Worm (Caenorhabditis elegans) whole organism, L4 larva: ENCODE data around the gene C25H3.14.
A peak's percentile ranks its signal among the peaks of the same experiment; 100 is the strongest.

Source experiments
- F26F4.8 ChIP-seq: fragments of 200-800 bp; sonication (Bioruptor generic); conservative IDR thresholded peaks from 2 replicates; pipeline ENCODE4 v1.3.6; 2022; ENCODE audit warnings: missing genetic modification characterization, missing compliant biosample characterization
- F49E8.2 ChIP-seq: sonication (generic microtip); optimal IDR thresholded peaks from 2 replicates; lab custom pipeline; 2016; ENCODE audit warnings: missing compliant biosample characterization, mild to moderate bottlenecking, missing genetic modification characterization, borderline replicate concordance
- T20F7.1 ChIP-seq: fragments of 200-800 bp; sonication (Bioruptor generic); optimal IDR thresholded peaks from 2 replicates; lab custom pipeline; 2018; ENCODE audit warnings: mild to moderate bottlenecking, missing genetic modification characterization, missing compliant biosample characterization
- T26A8.4 ChIP-seq: fragments of 200-800 bp; sonication (Bioruptor generic); IDR thresholded peaks from 2 replicates; pipeline ENCODE4 v1.3.6; 2022; ENCODE audit warnings: missing genetic modification characterization, missing compliant biosample characterization
- Y5F2A.4 ChIP-seq: fragments of 200-800 bp; sonication (Bioruptor generic); optimal IDR thresholded peaks from 2 replicates; lab custom pipeline; 2018; ENCODE audit warnings: mild to moderate bottlenecking, missing genetic modification characterization, missing compliant biosample characterization
- ZK337.2 ChIP-seq: fragments of 200-800 bp; sonication (Bioruptor generic); IDR thresholded peaks from 2 replicates; pipeline ENCODE4 v1.3.6; 2022; ENCODE audit warnings: missing genetic modification reagents, missing genetic modification characterization, missing compliant biosample characterization
- aly-2 ChIP-seq: sonication (generic microtip); optimal IDR thresholded peaks from 2 replicates; lab custom pipeline; 2018; ENCODE audit warnings: missing biosample characterization, missing genetic modification characterization
- ceh-32 ChIP-seq: sonication (generic microtip); optimal IDR thresholded peaks from 2 replicates; lab custom pipeline; 2016; ENCODE audit warnings: mild to moderate bottlenecking, missing genetic modification characterization, missing compliant biosample characterization; ENCODE audit not compliant: poor library complexity
- ceh-62 ChIP-seq: sonication (generic microtip); optimal IDR thresholded peaks from 2 replicates; lab custom pipeline; 2017; ENCODE audit warnings: missing biosample characterization, missing genetic modification characterization
- ceh-82 ChIP-seq: sonication (generic microtip); optimal IDR thresholded peaks from 2 replicates; lab custom pipeline; 2017; ENCODE audit warnings: missing biosample characterization, missing genetic modification characterization
- daf-12 ChIP-seq: fragments of 150-350 bp; optimal IDR thresholded peaks from 2 replicates; lab custom pipeline; 2014; ENCODE audit warnings: missing biosample characterization, missing genetic modification reagents, missing genetic modification characterization
- daf-19 ChIP-seq: fragments of 200-800 bp; sonication (Bioruptor generic); conservative IDR thresholded peaks from 2 replicates; pipeline ENCODE4 v1.3.6; 2022; ENCODE audit warnings: missing genetic modification characterization, missing compliant biosample characterization
- dmd-6 ChIP-seq: fragments of 200-800 bp; sonication (Bioruptor generic); IDR thresholded peaks from 2 replicates; pipeline ENCODE4 v1.3.6; 2022; ENCODE audit warnings: missing genetic modification reagents, missing genetic modification characterization, missing compliant biosample characterization
- dmd-8 ChIP-seq: fragments of 200-800 bp; sonication (Bioruptor generic); IDR thresholded peaks from 2 replicates; pipeline ENCODE4 v1.3.6; 2022; ENCODE audit warnings: missing genetic modification characterization, missing compliant biosample characterization
- dmd-9 ChIP-seq: fragments of 200-800 bp; sonication (Bioruptor generic); IDR thresholded peaks from 2 replicates; pipeline ENCODE4 v1.3.6; 2022; ENCODE audit warnings: missing genetic modification reagents, missing genetic modification characterization, missing compliant biosample characterization
- egl-27 ChIP-seq: sonication (generic microtip); optimal IDR thresholded peaks from 3 replicates; lab custom pipeline; 2017; ENCODE audit warnings: missing biosample characterization, missing genetic modification reagents, missing genetic modification characterization
- gei-8 ChIP-seq: fragments of 200-800 bp; sonication (Bioruptor generic); optimal IDR thresholded peaks from 2 replicates; lab custom pipeline; 2018; ENCODE audit warnings: mild to moderate bottlenecking, missing genetic modification characterization, missing compliant biosample characterization
- hif-1 ChIP-seq, 2 experiments: sonication (generic microtip); optimal IDR thresholded peaks; 2 replicates each; lab custom pipeline; 2016 to 2017; ENCODE audit warnings: missing compliant biosample characterization in 2 of 2, missing genetic modification characterization in 2 of 2, missing genetic modification reagents in 2 of 2, missing genotype in 2 of 2, mild to moderate bottlenecking in 1 of 2
- hlh-11 ChIP-seq: fragments of 200-800 bp; sonication (Bioruptor generic); optimal IDR thresholded peaks from 2 replicates; lab custom pipeline; 2018; ENCODE audit warnings: mild to moderate bottlenecking, missing genetic modification characterization, missing compliant biosample characterization
- hmg-1.1 ChIP-seq: fragments of 200-800 bp; sonication (Bioruptor generic); IDR thresholded peaks from 2 replicates; pipeline ENCODE4 v1.3.6; 2022; ENCODE audit warnings: missing genetic modification reagents, missing genetic modification characterization, missing compliant biosample characterization
- lim-7 ChIP-seq: fragments of 200-800 bp; sonication (Bioruptor generic); IDR thresholded peaks from 2 replicates; pipeline ENCODE4 v1.3.6; 2022; ENCODE audit warnings: missing genetic modification characterization, missing compliant biosample characterization
- lin-1 ChIP-seq: fragments of 200-800 bp; sonication (Bioruptor generic); IDR thresholded peaks from 2 replicates; pipeline ENCODE4 v1.3.6; 2022; ENCODE audit warnings: missing genetic modification reagents, missing genetic modification characterization, missing compliant biosample characterization
- lir-3 ChIP-seq: sonication (generic microtip); optimal IDR thresholded peaks from 2 replicates; lab custom pipeline; 2016; ENCODE audit warnings: mild to moderate bottlenecking, missing genetic modification characterization, missing compliant biosample characterization
- lsy-2 ChIP-seq, 2 experiments: fragments of 150-350 bp in 1 of 2; sonication (generic microtip) in 1 of 2; optimal IDR thresholded peaks; 2 replicates each; lab custom pipeline; 2014 to 2017; ENCODE audit warnings: missing biosample characterization in 2 of 2, missing genetic modification characterization in 2 of 2
- mdt-29 ChIP-seq: fragments of 200-800 bp; sonication (Bioruptor generic); IDR thresholded peaks from 2 replicates; pipeline ENCODE4 v1.3.6; 2022; ENCODE audit warnings: missing genetic modification reagents, missing genetic modification characterization, missing compliant biosample characterization
- mep-1 ChIP-seq: fragments of 150-350 bp; sonication (generic microtip); optimal IDR thresholded peaks from 3 replicates; lab custom pipeline; 2014; ENCODE audit warnings: missing biosample characterization, missing genetic modification characterization
- mxl-2 ChIP-seq: fragments of 200-800 bp; sonication (Bioruptor generic); conservative IDR thresholded peaks from 2 replicates; pipeline ENCODE4 v1.3.6; 2022; ENCODE audit warnings: missing genetic modification reagents, missing genetic modification characterization, missing compliant biosample characterization
- nhr-10 ChIP-seq: fragments of 150-350 bp; optimal IDR thresholded peaks from 2 replicates; lab custom pipeline; 2014; ENCODE audit warnings: missing biosample characterization, missing genetic modification characterization
- nhr-11 ChIP-seq: fragments of 150-350 bp; optimal IDR thresholded peaks from 2 replicates; lab custom pipeline; 2014; ENCODE audit warnings: missing biosample characterization, missing genetic modification characterization
- nhr-28 ChIP-seq: fragments of 150-350 bp; optimal IDR thresholded peaks from 2 replicates; lab custom pipeline; 2014; ENCODE audit warnings: missing biosample characterization, missing genetic modification characterization
- nhr-41 ChIP-seq: fragments of 200-800 bp; sonication (Bioruptor generic); IDR thresholded peaks from 2 replicates; pipeline ENCODE4 v1.3.6; 2022; ENCODE audit warnings: missing genetic modification reagents, missing genetic modification characterization, missing compliant biosample characterization
- nhr-42 ChIP-seq: fragments of 200-800 bp; sonication (Bioruptor generic); IDR thresholded peaks from 2 replicates; pipeline ENCODE4 v1.3.6; 2022; ENCODE audit warnings: missing genetic modification characterization, missing compliant biosample characterization
- nhr-6 ChIP-seq: fragments of 150-350 bp; optimal IDR thresholded peaks from 2 replicates; lab custom pipeline; 2014; ENCODE audit warnings: missing biosample characterization, missing genetic modification characterization
- nhr-76 ChIP-seq: fragments of 150-350 bp; optimal IDR thresholded peaks from 2 replicates; lab custom pipeline; 2014; ENCODE audit warnings: missing biosample characterization, missing genetic modification characterization
- nhr-77 ChIP-seq: fragments of 150-350 bp; optimal IDR thresholded peaks from 2 replicates; lab custom pipeline; 2014; ENCODE audit warnings: missing biosample characterization, missing genetic modification characterization
- pha-4 ChIP-seq, 2 experiments: fragments of 150-350 bp in 1 of 2; fragments of 200-800 bp in 1 of 2; sonication (Bioruptor generic) in 1 of 2; IDR thresholded peaks in 1 of 2; optimal IDR thresholded peaks in 1 of 2; 2 replicates each; pipeline versions ENCODE4 v1.3.6 to Lab custom; 2014 to 2022; ENCODE audit warnings: missing genetic modification characterization in 2 of 2, missing genetic modification reagents in 2 of 2, missing biosample characterization in 1 of 2, missing compliant biosample characterization in 1 of 2
- sdz-12 ChIP-seq: fragments of 200-800 bp; sonication (Bioruptor generic); optimal IDR thresholded peaks from 2 replicates; lab custom pipeline; 2018; ENCODE audit warnings: mild to moderate bottlenecking, missing genetic modification characterization, missing compliant biosample characterization
- set-16 ChIP-seq: fragments of 200-800 bp; sonication (Bioruptor generic); IDR thresholded peaks from 2 replicates; pipeline ENCODE4 v1.3.6; 2022; ENCODE audit warnings: missing genetic modification reagents, missing genetic modification characterization, missing compliant biosample characterization
- snpc-4 ChIP-seq: fragments of 150-350 bp; optimal IDR thresholded peaks from 2 replicates; lab custom pipeline; 2014; ENCODE audit warnings: missing biosample characterization, missing genetic modification characterization
- tag-97 ChIP-seq: fragments of 200-800 bp; sonication (Bioruptor generic); IDR thresholded peaks from 2 replicates; pipeline ENCODE4 v1.3.6; 2022; ENCODE audit warnings: missing genetic modification characterization, missing compliant biosample characterization
- unc-62 ChIP-seq, 3 experiments: fragments of 150-350 bp in 1 of 3; sonication (generic microtip); optimal IDR thresholded peaks in 2 of 3; peaks in 1 of 3; 1 replicate in 1 of 3; 2 replicates in 2 of 3; lab custom pipeline; 2014 to 2017; ENCODE audit warnings: missing biosample characterization in 3 of 3, missing genetic modification characterization in 3 of 3, missing genetic modification reagents in 3 of 3, missing genotype in 1 of 3
- zag-1 ChIP-seq: fragments of 150-350 bp; optimal IDR thresholded peaks from 2 replicates; lab custom pipeline; 2014; ENCODE audit warnings: missing biosample characterization, missing genetic modification characterization
- zip-11 ChIP-seq: fragments of 200-800 bp; sonication (Bioruptor generic); IDR thresholded peaks from 2 replicates; pipeline ENCODE4 v1.3.6; 2022; ENCODE audit warnings: missing genetic modification characterization, missing compliant biosample characterization
- zip-2 ChIP-seq: fragments of 150-350 bp; optimal IDR thresholded peaks from 2 replicates; lab custom pipeline; 2014; ENCODE audit warnings: missing biosample characterization, missing genetic modification characterization
- ztf-11 ChIP-seq: fragments of 150-350 bp; optimal IDR thresholded peaks from 2 replicates; lab custom pipeline; 2014; ENCODE audit warnings: missing biosample characterization, missing genetic modification characterization
- ztf-7 ChIP-seq: fragments of 150-350 bp; optimal IDR thresholded peaks from 2 replicates; lab custom pipeline; 2014; ENCODE audit warnings: missing biosample characterization, missing genetic modification characterization

The C25H3.14 gene

DNA sequence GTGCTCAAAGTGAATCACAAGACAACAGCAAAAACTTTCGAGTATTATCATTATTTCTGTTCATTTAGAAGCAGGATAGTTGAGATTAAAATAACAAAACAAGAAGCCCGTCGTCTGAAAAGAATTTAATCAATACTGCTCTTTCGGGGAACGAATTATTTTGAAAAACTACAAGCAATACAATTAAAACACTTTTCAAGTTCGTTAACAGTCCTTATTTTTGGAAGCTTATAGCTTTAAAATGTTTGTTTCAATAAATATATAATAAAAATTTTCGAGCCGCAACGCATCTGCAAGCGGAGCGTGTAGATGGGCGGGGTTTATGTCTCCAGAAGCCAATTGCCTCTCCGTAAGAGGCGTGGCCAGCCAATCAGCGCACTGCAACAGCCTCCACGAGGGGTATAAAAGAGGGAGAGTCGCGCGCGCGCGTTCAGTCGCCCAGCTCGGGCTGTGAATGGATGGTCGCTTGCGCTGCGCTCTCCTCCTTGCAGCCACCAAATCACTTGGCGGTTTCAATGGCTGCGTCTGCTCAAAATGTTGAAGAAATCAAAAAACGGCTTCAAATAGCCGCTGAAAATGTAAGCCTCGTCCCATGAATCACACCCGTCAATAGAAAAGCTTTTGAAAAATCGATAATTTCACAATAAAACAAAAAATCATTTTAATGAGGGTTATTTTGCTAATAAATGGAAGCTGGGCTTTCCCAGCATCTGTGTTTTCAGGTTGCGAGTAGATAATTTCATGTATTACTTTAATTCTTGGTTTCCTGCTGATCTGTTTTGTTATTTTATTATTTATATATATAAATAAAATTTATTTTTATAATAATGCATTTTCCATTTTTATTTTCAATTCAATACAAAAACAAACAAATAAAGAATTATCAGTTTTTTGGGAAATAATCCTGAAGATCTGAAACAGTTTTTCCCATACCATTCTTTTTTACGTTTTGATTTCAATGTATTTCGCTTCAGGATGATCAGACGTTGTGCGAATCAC lies 33.9 kb upstream of the C25H3.14 start, which contains the start of the genes ift-43 and mdt-26 (continued):
- TF ChIP-seq hlh-11 (peak; percentile 53), lir-3 (tag; lab: Kevin White, UChicago) (peak; percentile 28), daf-12 (tag; lab: Kevin White, UChicago) (no peak), egl-27 (no peak), T20F7.1 (GFP tag; lab: Kevin White, UChicago) (no peak), zip-2 (tag; lab: Kevin White, UChicago) (no peak), daf-19 (GFP tag; lab: Robert Waterston, UW) (peak; percentile 91), ztf-7 (no peak), dmd-6 (peak; percentile 70), mep-1 (tag; lab: Kevin White, UChicago) (peak; percentile 77), zag-1 (tag; lab: Kevin White, UChicago) (no peak), nhr-6 (no peak), tag-97 (GFP tag; lab: Robert Waterston, UW) (no peak), dmd-9 (GFP tag; lab: Robert Waterston, UW) (no peak)

- TF ChIP-seq F26F4.8 (peak; percentile 57; the same call in 1 of the 2 replicates), set-16 (GFP tag; lab: Robert Waterston, UW) (peak; percentile 99), dmd-9 (GFP tag; lab: Robert Waterston, UW) (peak; percentile 80), ceh-32 (tag; lab: Kevin White, UChicago) (peak; percentile 59), pha-4 (GFP tag; IDR thresholded peaks at IDR 0.05; lab: Robert Waterston, UW) (peak; percentile 98), pha-4 (tag; optimal IDR thresholded peaks at IDR 0.05; lab: Kevin White, UChicago) (no peak), F49E8.2 (peak; percentile 88), dmd-8 (GFP tag; lab: Robert Waterston, UW) (peak; percentile 98), nhr-10 (tag; lab: Kevin White, UChicago) (peak; percentile 77), nhr-76 (tag; lab: Kevin White, UChicago) (no peak), nhr-77 (peak; percentile 79), hif-1 (tag; optimal IDR thresholded peaks at IDR 0.05; lab: Kevin White, UChicago) (peak; percentile 31 to 94), ceh-62 (tag; lab: Kevin White, UChicago) (no peak), ceh-82 (tag; lab: Kevin White, UChicago) (no peak), unc-62 (GFP tag; optimal IDR thresholded peaks at IDR 0.05 in 1 of 2; lab: Kevin White, UChicago) (peak in 1 of 2 experiments; percentile 100), unc-62 (tag; optimal IDR thresholded peaks at IDR 0.05; lab: Kevin White, UChicago) (peak; percentile 45), ZK337.2 (peak; percentile 88), sdz-12 (GFP tag; lab: Kevin White, UChicago) (peak; percentile 100), nhr-41 (GFP tag; lab: Robert Waterston, UW) (peak; percentile 95), zip-11 (GFP tag; lab: Robert Waterston, UW) (peak; percentile 67; the same call in 1 of the 2 replicates), nhr-11 (peak; percentile 81), mxl-2 (GFP tag; lab: Robert Waterston, UW) (peak; percentile 51; the same call in 1 of the 2 replicates), dmd-6 (peak; percentile 90), daf-19 (GFP tag; lab: Robert Waterston, UW) (0 out of 2 replicates have a peak, but pooled peaks have one; percentile 51), mdt-29 (GFP tag; lab: Robert Waterston, UW) (peak; percentile 94), daf-12 (tag; lab: Kevin White, UChicago) (no peak), hmg-1.1 (GFP tag; lab: Robert Waterston, UW) (peak; percentile 97), gei-8 (GFP tag; lab: Kevin White, UChicago) (peak; percentile 97), nhr-28 (tag; lab: Kevin White, UChicago) (peak; percentile 55), lsy-2 (tag; optimal IDR thresholded peaks at IDR 0.05; lab: Kevin White, UChicago) (peak; percentile 86 to 89), snpc-4 (no peak), T26A8.4 (GFP tag; lab: Robert Waterston, UW) (peak; percentile 97), nhr-42 (GFP tag; lab: Robert Waterston, UW) (peak; percentile 94), lim-7 (GFP tag; lab: Robert Waterston, UW) (peak; percentile 95), aly-2 (tag; lab: Kevin White, UChicago) (no peak), ztf-11 (peak; percentile 29), lin-1 (peak; percentile 98), Y5F2A.4 (GFP tag; lab: Kevin White, UChicago) (peak; percentile 81)
Observed at ce11 chrII:5661735-5662177, 33.1 kb upstream of the C25H3.14 start.
